Fruit fly (Drosophila melanogaster) whole organism, adult: ENCODE data around the gene Dh31.

Experiments used
- CG11617 ChIP-seq: fragments of 200-800 bp; sonication (Bioruptor generic); optimal IDR thresholded peaks from 2 replicates; lab custom pipeline; 2017; ENCODE audit warnings: mild to moderate bottlenecking, missing biosample characterization, missing genetic modification reagents, missing genetic modification characterization
- CG12768 ChIP-seq: fragments of 200-800 bp; sonication (Bioruptor generic); optimal IDR thresholded peaks from 2 replicates; lab custom pipeline; 2017; ENCODE audit warnings: missing biosample characterization, missing genetic modification characterization, mild to moderate bottlenecking, moderate library complexity, missing genetic modification reagents
- CG14711 ChIP-seq: fragments of 200-800 bp; sonication (Bioruptor generic); optimal IDR thresholded peaks from 2 replicates; lab custom pipeline; 2018; ENCODE audit warnings: missing biosample characterization, mild to moderate bottlenecking, missing genetic modification characterization, moderate library complexity
- CG1620 ChIP-seq: fragments of 200-800 bp; sonication (Bioruptor generic); optimal IDR thresholded peaks from 2 replicates; lab custom pipeline; 2016; ENCODE audit warnings: missing biosample characterization, missing genetic modification characterization
- CG33017 ChIP-seq: fragments of 200-800 bp; sonication (Bioruptor generic); optimal IDR thresholded peaks from 2 replicates; lab custom pipeline; 2018; ENCODE audit warnings: missing biosample characterization, mild to moderate bottlenecking, missing genetic modification characterization, moderate library complexity
- CG5204 ChIP-seq: fragments of 200-800 bp; sonication (Bioruptor generic); optimal IDR thresholded peaks from 2 replicates; lab custom pipeline; 2016; ENCODE audit warnings: missing biosample characterization, missing genetic modification characterization
- CG7045 ChIP-seq: fragments of 200-800 bp; sonication (Bioruptor generic); optimal IDR thresholded peaks from 2 replicates; lab custom pipeline; 2017; ENCODE audit warnings: missing biosample characterization, mild to moderate bottlenecking, missing genetic modification characterization
- CG7101 ChIP-seq: fragments of 200-800 bp; sonication (Bioruptor generic); optimal IDR thresholded peaks from 2 replicates; lab custom pipeline; 2018; ENCODE audit warnings: missing biosample characterization, mild to moderate bottlenecking, missing genetic modification characterization, moderate library complexity
- Clk ChIP-seq: fragments of 200-800 bp; sonication (Bioruptor generic); optimal IDR thresholded peaks from 2 replicates; lab custom pipeline; 2017; ENCODE audit warnings: missing biosample characterization, missing genetic modification characterization
- Crg-1 ChIP-seq: fragments of 200-800 bp; sonication (Bioruptor generic); optimal IDR thresholded peaks from 2 replicates; lab custom pipeline; 2016; ENCODE audit warnings: missing biosample characterization, missing genetic modification characterization
- Hr96 ChIP-seq: fragments of 200-800 bp; sonication (Bioruptor generic); optimal IDR thresholded peaks from 2 replicates; lab custom pipeline; 2016; ENCODE audit warnings: missing biosample characterization, missing genetic modification characterization
- Mnt ChIP-seq: fragments of 200-800 bp; sonication (Bioruptor generic); optimal IDR thresholded peaks from 2 replicates; lab custom pipeline; 2016; ENCODE audit warnings: missing biosample characterization, mild to moderate bottlenecking, missing genetic modification characterization
- bab1 ChIP-seq: fragments of 200-800 bp; sonication (Bioruptor generic); optimal IDR thresholded peaks from 3 replicates; lab custom pipeline; 2019; ENCODE audit warnings: missing biosample characterization, mild to moderate bottlenecking, missing genetic modification characterization, moderate library complexity
- cic ChIP-seq: fragments of 200-800 bp; sonication (Bioruptor generic); optimal IDR thresholded peaks from 2 replicates; lab custom pipeline; 2017; ENCODE audit warnings: missing biosample characterization, mild to moderate bottlenecking, missing genetic modification characterization, moderate library complexity
- cnc ChIP-seq, 2 experiments: fragments of >200 bp; optimal IDR thresholded peaks; 2 replicates each; lab custom pipeline; 2017
- kay ChIP-seq: fragments of 200-800 bp; sonication (Bioruptor generic); peaks from one replicate; lab custom pipeline; 2016; ENCODE audit warnings: missing biosample characterization, missing genetic modification characterization, borderline replicate concordance
- ovo ChIP-seq: fragments of 200-800 bp; sonication (Bioruptor generic); optimal IDR thresholded peaks from 2 replicates; lab custom pipeline; 2016; ENCODE audit warnings: missing biosample characterization, missing genetic modification characterization
- pad ChIP-seq: fragments of 200-800 bp; sonication (Bioruptor generic); optimal IDR thresholded peaks from 3 replicates; lab custom pipeline; 2017; ENCODE audit warnings: missing biosample characterization, missing genetic modification characterization, mild to moderate bottlenecking, moderate library complexity, missing genetic modification reagents
- tj ChIP-seq: fragments of 200-800 bp; sonication (Bioruptor generic); optimal IDR thresholded peaks from 3 replicates; lab custom pipeline; 2017; ENCODE audit warnings: missing biosample characterization, mild to moderate bottlenecking, missing genetic modification characterization, moderate library complexity
- toe ChIP-seq: fragments of 200-800 bp; sonication (Bioruptor generic); optimal IDR thresholded peaks from 2 replicates; lab custom pipeline; 2016; ENCODE audit warnings: missing biosample characterization, missing genetic modification characterization

Dh31 gene

dm6 chr2L:8514748-8515147 is 8.1 kb upstream of the Dh31 start, which contains the start of the genes CG13097 and PIG-U:
TSS of gene CG13097 (minus strand) at chr2L:8514868.
TSS of gene PIG-U (plus strand) at chr2L:8515096.
- TF ChIP-seq pad (GFP tag; lab: Kevin White, UChicago) = peak; percentile 66
- TF ChIP-seq cnc (optimal IDR thresholded peaks at IDR 0.05; lab: Kevin White, UChicago) = no peak
- TF ChIP-seq bab1 (GFP tag; lab: Kevin White, UChicago) = peak; percentile 87
- TF ChIP-seq CG33017 (tag; lab: Kevin White, UChicago) = peak; percentile 66
- peak; percentile 91 for TF ChIP-seq CG1620
- TF ChIP-seq ovo (GFP tag; lab: Kevin White, UChicago) = peak; percentile 74
- peak; percentile 85 for TF ChIP-seq CG7101
- TF ChIP-seq Hr96 (GFP tag; lab: Kevin White, UChicago) = peak; percentile 87
- TF ChIP-seq tj = peak; percentile 68
- peak; percentile 71 for TF ChIP-seq CG7045 (GFP tag; lab: Kevin White, UChicago)
- peak; percentile 83 for TF ChIP-seq CG12768 (GFP tag; lab: Kevin White, UChicago)
- TF ChIP-seq Crg-1 (GFP tag; lab: Kevin White, UChicago) = peak; percentile 88
- no peak for TF ChIP-seq kay (GFP tag; lab: Kevin White, UChicago)
- no peak for TF ChIP-seq CG5204 (GFP tag; lab: Kevin White, UChicago)
- TF ChIP-seq Mnt (GFP tag; lab: Kevin White, UChicago) = peak; percentile 95
- TF ChIP-seq toe (GFP tag; lab: Kevin White, UChicago) = peak; percentile 93
- TF ChIP-seq Clk (GFP tag; lab: Kevin White, UChicago) = peak; percentile 62
- TF ChIP-seq CG14711 (tag; lab: Kevin White, UChicago) = peak; percentile 81
- TF ChIP-seq CG11617 (GFP tag; lab: Kevin White, UChicago) = peak; percentile 79
- peak; percentile 46 for TF ChIP-seq cic (GFP tag; lab: Kevin White, UChicago)

dm6 chr2L:8511723-8512122 is 5.1 kb upstream of the Dh31 start, which contains the start of gene CG13096:
TSS of gene CG13096 (minus strand) at chr2L:8511866.
- TF ChIP-seq Mnt (GFP tag; lab: Kevin White, UChicago) (peak; percentile 100), CG11617 (GFP tag; lab: Kevin White, UChicago) (no peak), CG1620 (peak; percentile 38), cnc (optimal IDR thresholded peaks at IDR 0.05; lab: Kevin White, UChicago) (no peak), CG7101 (peak; percentile 24), ovo (GFP tag; lab: Kevin White, UChicago) (peak; percentile 53), Crg-1 (GFP tag; lab: Kevin White, UChicago) (peak; percentile 6), bab1 (GFP tag; lab: Kevin White, UChicago) (peak; percentile 80), CG5204 (GFP tag; lab: Kevin White, UChicago) (no peak)

- no peak for TF ChIP-seq toe (GFP tag; lab: Kevin White, UChicago)
- TF ChIP-seq Mnt (GFP tag; lab: Kevin White, UChicago) = no peak
- TF ChIP-seq tj = no peak
- no peak for TF ChIP-seq Hr96 (GFP tag; lab: Kevin White, UChicago)
- no peak for TF ChIP-seq kay (GFP tag; lab: Kevin White, UChicago)
- TF ChIP-seq CG12768 (GFP tag; lab: Kevin White, UChicago) = no peak
- TF ChIP-seq CG14711 (tag; lab: Kevin White, UChicago) = no peak
- TF ChIP-seq CG11617 (GFP tag; lab: Kevin White, UChicago) = no peak
- TF ChIP-seq bab1 (GFP tag; lab: Kevin White, UChicago) = no peak
- no peak for TF ChIP-seq CG7045 (GFP tag; lab: Kevin White, UChicago)
- no peak for TF ChIP-seq cic (GFP tag; lab: Kevin White, UChicago)
- TF ChIP-seq Clk (GFP tag; lab: Kevin White, UChicago) = no peak
These were observed 10.4 kb downstream of the Dh31 start, which contains the start of gene Bace for dm6 chr2L:8496269-8496668. TSS of gene Bace (minus strand) at chr2L:8496307.

dm6 chr2L:8490439-8490838 is 16.2 kb downstream of the Dh31 start, which contains the start of gene CG43400:
TSS of gene CG43400 (plus strand) at chr2L:8490739.
- no peak for TF ChIP-seq ovo (GFP tag; lab: Kevin White, UChicago)
- peak; percentile 82 for TF ChIP-seq kay (GFP tag; lab: Kevin White, UChicago)

- TF ChIP-seq Mnt (GFP tag; lab: Kevin White, UChicago) (peak; percentile 66), CG7045 (GFP tag; lab: Kevin White, UChicago) (no peak), CG14711 (tag; lab: Kevin White, UChicago) (peak; percentile 31), cic (GFP tag; lab: Kevin White, UChicago) (no peak), Clk (GFP tag; lab: Kevin White, UChicago) (no peak), tj (no peak), Crg-1 (GFP tag; lab: Kevin White, UChicago) (peak; percentile 56), CG33017 (tag; lab: Kevin White, UChicago) (no peak), CG1620 (peak; percentile 67), bab1 (GFP tag; lab: Kevin White, UChicago) (peak; percentile 42), Hr96 (GFP tag; lab: Kevin White, UChicago) (no peak), toe (GFP tag; lab: Kevin White, UChicago) (peak; percentile 53), CG11617 (GFP tag; lab: Kevin White, UChicago) (no peak), CG7101 (peak; percentile 68), ovo (GFP tag; lab: Kevin White, UChicago) (peak; percentile 42), cnc (optimal IDR thresholded peaks at IDR 0.05; lab: Kevin White, UChicago) (no peak), pad (GFP tag; lab: Kevin White, UChicago) (peak; percentile 48), CG12768 (GFP tag; lab: Kevin White, UChicago) (no peak), kay (GFP tag; lab: Kevin White, UChicago) (no peak), CG5204 (GFP tag; lab: Kevin White, UChicago) (peak; percentile 39)
These were observed 17.9 kb downstream of the Dh31 start, which contains the start of gene CG13088 for dm6 chr2L:8488735-8489134. TSS of gene CG13088 (plus strand) at chr2L:8488981.

- TF ChIP-seq CG33017 (tag; lab: Kevin White, UChicago) = no peak
- no peak for TF ChIP-seq Mnt (GFP tag; lab: Kevin White, UChicago)
- no peak for TF ChIP-seq Crg-1 (GFP tag; lab: Kevin White, UChicago)
- no peak for TF ChIP-seq CG14711 (tag; lab: Kevin White, UChicago)
- TF ChIP-seq cic (GFP tag; lab: Kevin White, UChicago) = peak; percentile 3
- no peak for TF ChIP-seq CG1620
- no peak for TF ChIP-seq Hr96 (GFP tag; lab: Kevin White, UChicago)
- peak; percentile 28 for TF ChIP-seq CG7101
- peak; percentile 72 for TF ChIP-seq kay (GFP tag; lab: Kevin White, UChicago)
- no peak for TF ChIP-seq cnc (optimal IDR thresholded peaks at IDR 0.05; lab: Kevin White, UChicago)
- TF ChIP-seq pad (GFP tag; lab: Kevin White, UChicago) = no peak
- TF ChIP-seq bab1 (GFP tag; lab: Kevin White, UChicago) = peak; percentile 68
- TF ChIP-seq CG12768 (GFP tag; lab: Kevin White, UChicago) = no peak
- TF ChIP-seq CG11617 (GFP tag; lab: Kevin White, UChicago) = no peak
- no peak for TF ChIP-seq CG5204 (GFP tag; lab: Kevin White, UChicago)
These were observed 21.1 kb downstream of the Dh31 start for dm6 chr2L:8485562-8485961.
